Worm (Caenorhabditis elegans): Measurements from ENCODE around the gene thk-1.
"Not testable (repeated sequence)": the region's sequence is repeated elsewhere in the genome, so short reads cannot be mapped to it uniquely, and the experiment has no call there.

DNA sequence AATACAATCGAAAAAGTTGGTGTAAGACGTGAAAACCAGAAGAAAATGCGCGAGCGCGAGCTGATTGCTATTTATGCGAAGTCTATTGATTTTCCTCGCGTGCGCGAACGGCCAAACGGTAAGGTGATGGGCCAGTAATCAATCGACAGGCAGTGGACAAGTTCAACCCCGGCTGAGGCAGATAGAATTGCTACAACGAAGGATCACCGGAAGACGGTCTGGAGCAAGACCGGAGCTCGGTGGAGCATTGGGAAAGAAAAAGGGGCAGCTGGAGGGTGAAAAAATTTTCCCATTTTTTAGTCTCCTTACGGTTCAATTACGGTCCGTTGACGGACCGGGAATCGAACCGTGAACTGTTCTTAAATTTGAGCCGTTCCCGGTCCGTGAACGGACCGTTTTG, 42.0 kb upstream of the thk-1 start:
- TF ChIP-seq rbr-2 (tag; optimal IDR thresholded peaks at IDR 0.05); unc-62 (GFP tag; optimal IDR thresholded peaks at IDR 0.05 in 1 of 2); unc-62 (tag; optimal IDR thresholded peaks at IDR 0.05); ces-1 (GFP tag; optimal IDR thresholded peaks at IDR 0.05); zfp-2 (tag; optimal IDR thresholded peaks at IDR 0.05); mdl-1 (tag; optimal IDR thresholded peaks at IDR 0.05); ztf-7 (tag; optimal IDR thresholded peaks at IDR 0.05); duxl-1 (tag; optimal IDR thresholded peaks at IDR 0.05; ENCODE audit: poor library complexity); zag-1 (tag; optimal IDR thresholded peaks at IDR 0.05); lin-13 (GFP tag; optimal IDR thresholded peaks at IDR 0.05); lir-3 (tag; optimal IDR thresholded peaks at IDR 0.05); dpl-1 (GFP tag; optimal IDR thresholded peaks at IDR 0.05): not testable (repeated sequence)
